Fruit fly (Drosophila melanogaster): ENCODE data around the gene tbc.

Gene tbc

DNA sequence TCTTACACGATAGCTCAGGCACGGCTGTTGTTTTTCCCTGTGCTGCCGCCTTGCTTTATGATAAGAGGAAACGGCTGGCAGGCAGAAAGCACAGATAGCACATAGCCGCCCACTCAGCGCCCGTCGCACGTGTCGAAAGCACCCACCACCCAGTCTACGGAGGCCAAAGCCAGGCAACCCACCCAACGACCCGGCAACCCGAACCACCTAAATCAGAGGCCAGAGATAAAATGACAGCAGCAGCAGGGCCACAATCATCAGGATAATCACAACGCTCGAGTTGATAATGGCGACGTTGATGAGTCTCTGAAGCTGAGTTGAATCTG lies 54.3 kb downstream of the tbc start:
- TF ChIP-seq dmrt93B (GFP tag; optimal IDR thresholded peaks at IDR 0.05) (peak; percentile 2), sv (GFP tag; optimal IDR thresholded peaks at IDR 0.05) (no peak)

dm6 chrX:20505897-20506296 lies 56.8 kb downstream of the tbc start:
- peak; percentile 17 for TF ChIP-seq sage (GFP tag; optimal IDR thresholded peaks at IDR 0.05)
- peak; percentile 65 for TF ChIP-seq Hnf4 (GFP tag; optimal IDR thresholded peaks at IDR 0.05)
- TF ChIP-seq psq (GFP tag; optimal IDR thresholded peaks at IDR 0.05), result peak; percentile 36
- TF ChIP-seq woc (GFP tag; optimal IDR thresholded peaks at IDR 0.05), result no peak
- TF ChIP-seq fru (GFP tag; optimal IDR thresholded peaks at IDR 0.05), result peak; percentile 2
- TF ChIP-seq br (GFP tag; optimal IDR thresholded peaks at IDR 0.05), result peak; percentile 11
- no peak for TF ChIP-seq Sp1 (GFP tag; optimal IDR thresholded peaks at IDR 0.05)
- TF ChIP-seq ey (GFP tag; optimal IDR thresholded peaks at IDR 0.05), result no peak
- peak; percentile 54 for TF ChIP-seq h (GFP tag; optimal IDR thresholded peaks at IDR 0.05)
- TF ChIP-seq sv (GFP tag; optimal IDR thresholded peaks at IDR 0.05), result no peak
- peak; percentile 46 for TF ChIP-seq Hr83 (GFP tag; optimal IDR thresholded peaks at IDR 0.05; ENCODE audit: poor library complexity, severe bottlenecking)
- peak; percentile 8 for TF ChIP-seq OdsH (GFP tag; optimal IDR thresholded peaks at IDR 0.05)
- TF ChIP-seq HLH106 (tag; optimal IDR thresholded peaks at IDR 0.05), result peak; percentile 13
- no peak for TF ChIP-seq CrebA (GFP tag; optimal IDR thresholded peaks at IDR 0.05; ENCODE audit: borderline replicate concordance)
- TF ChIP-seq rgr (GFP tag; optimal IDR thresholded peaks at IDR 0.05), result peak; percentile 69
- TF ChIP-seq tai (GFP tag; optimal IDR thresholded peaks at IDR 0.05), result peak; percentile 48
- TF ChIP-seq foxo (GFP tag; optimal IDR thresholded peaks at IDR 0.05), result peak in 1 of 2 experiments; percentile 47
- TF ChIP-seq brk (GFP tag; optimal IDR thresholded peaks at IDR 0.05), result no peak

DNA sequence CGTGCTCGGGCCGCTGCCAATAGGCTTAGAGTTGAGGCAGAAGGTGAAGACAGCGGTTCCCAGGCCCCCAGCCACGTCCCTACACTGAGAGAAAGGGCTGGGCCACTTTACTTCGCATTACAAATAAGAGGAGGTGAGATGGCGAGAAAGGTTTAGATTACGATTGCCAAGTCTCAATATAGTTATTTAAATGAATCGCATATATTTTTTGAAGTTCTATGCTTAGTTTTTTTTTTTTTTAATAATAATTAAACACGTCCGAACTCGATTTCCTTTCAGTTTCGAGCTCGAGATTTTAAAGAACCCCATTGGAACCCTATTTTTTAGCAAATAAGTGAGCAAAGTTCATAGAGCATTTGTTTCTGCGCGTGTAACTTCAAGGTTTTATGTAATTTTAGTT lies 58.7 kb downstream of the tbc start:
- TF ChIP-seq br (GFP tag; optimal IDR thresholded peaks at IDR 0.05) (no peak), pan (optimal IDR thresholded peaks at IDR 0.05) (no peak), foxo (GFP tag; optimal IDR thresholded peaks at IDR 0.05) (peak in 1 of 2 experiments; percentile 40), CG32264 (GFP tag; optimal IDR thresholded peaks at IDR 0.05) (no peak), h (GFP tag; optimal IDR thresholded peaks at IDR 0.05) (peak; percentile 13), rgr (GFP tag; optimal IDR thresholded peaks at IDR 0.05) (peak; percentile 15), ey (GFP tag; optimal IDR thresholded peaks at IDR 0.05) (peak; percentile 17), sv (GFP tag; optimal IDR thresholded peaks at IDR 0.05) (peak; percentile 28), CrebA (GFP tag; optimal IDR thresholded peaks at IDR 0.05; ENCODE audit: borderline replicate concordance) (no peak), GATAd (GFP tag; optimal IDR thresholded peaks at IDR 0.05) (no peak), Hnf4 (GFP tag; optimal IDR thresholded peaks at IDR 0.05) (no peak)

dm6 chrX:20509535-20510424 lies 60.6 kb downstream of the tbc start:
- TF ChIP-seq Hr83 (GFP tag; optimal IDR thresholded peaks at IDR 0.05; ENCODE audit: poor library complexity, severe bottlenecking) (no peak), Jra (GFP tag; optimal IDR thresholded peaks at IDR 0.05) (no peak), pan (optimal IDR thresholded peaks at IDR 0.05) (no peak), Vsx2 (GFP tag; optimal IDR thresholded peaks at IDR 0.05; ENCODE audit: partially characterized antibody) (no peak), Hnf4 (GFP tag; optimal IDR thresholded peaks at IDR 0.05) (peak; percentile 55), woc (GFP tag; optimal IDR thresholded peaks at IDR 0.05) (peak; percentile 59), N (GFP tag; optimal IDR thresholded peaks at IDR 0.05) (no peak), rgr (GFP tag; optimal IDR thresholded peaks at IDR 0.05) (peak; percentile 63), dl (GFP tag; optimal IDR thresholded peaks at IDR 0.05; ENCODE audit: insufficient read depth in 1 of 2, partially characterized antibody in 2 of 2) (no peak), usp (GFP tag; optimal IDR thresholded peaks at IDR 0.05) (no peak), sage (GFP tag; optimal IDR thresholded peaks at IDR 0.05) (no peak), Dif (GFP tag; optimal IDR thresholded peaks at IDR 0.05; ENCODE audit: partially characterized antibody) (no peak), Rel (GFP tag; optimal IDR thresholded peaks at IDR 0.05) (no peak), Rel (tag; optimal IDR thresholded peaks at IDR 0.05) (no peak), Sp1 (GFP tag; optimal IDR thresholded peaks at IDR 0.05) (peak; percentile 21), brk (GFP tag; optimal IDR thresholded peaks at IDR 0.05) (no peak), Mio (GFP tag; optimal IDR thresholded peaks at IDR 0.05) (no peak), dsf (GFP tag; optimal IDR thresholded peaks at IDR 0.05; ENCODE audit: borderline replicate concordance) (no peak), dmrt93B (GFP tag; optimal IDR thresholded peaks at IDR 0.05) (no peak), tai (GFP tag; optimal IDR thresholded peaks at IDR 0.05) (no peak), fru (GFP tag; optimal IDR thresholded peaks at IDR 0.05) (peak; percentile 80), br (GFP tag; optimal IDR thresholded peaks at IDR 0.05) (peak; percentile 63), ey (GFP tag; optimal IDR thresholded peaks at IDR 0.05) (peak; percentile 37), Myc (optimal IDR thresholded peaks at IDR 0.05) (no peak), CrebA (GFP tag; optimal IDR thresholded peaks at IDR 0.05; ENCODE audit: borderline replicate concordance) (no peak), GATAd (GFP tag; optimal IDR thresholded peaks at IDR 0.05) (no peak), h (GFP tag; optimal IDR thresholded peaks at IDR 0.05) (peak; percentile 72), psq (GFP tag; optimal IDR thresholded peaks at IDR 0.05) (peak; percentile 51), HLH106 (tag; optimal IDR thresholded peaks at IDR 0.05) (peak; percentile 21), Hr78 (GFP tag; optimal IDR thresholded peaks at IDR 0.05) (no peak), CG32264 (GFP tag; optimal IDR thresholded peaks at IDR 0.05) (no peak), CG9705 (GFP tag; optimal IDR thresholded peaks at IDR 0.05) (no peak), jim (GFP tag; optimal IDR thresholded peaks at IDR 0.05) (peak; percentile 52), Dfd (GFP tag; optimal IDR thresholded peaks at IDR 0.05) (no peak), Abd-B (GFP tag; optimal IDR thresholded peaks at IDR 0.05) (no peak), OdsH (GFP tag; optimal IDR thresholded peaks at IDR 0.05) (peak; percentile 53), lola (GFP tag; optimal IDR thresholded peaks at IDR 0.05) (no peak)

Data from whole organism, wandering third instar larva.